Worm (Caenorhabditis elegans) whole organism, late embryonic: ENCODE data around the gene F11F1.1.
A peak's percentile ranks its signal among the peaks of the same experiment; 100 is the strongest.

Experiments
- ceh-30 ChIP-seq: fragments of 150-350 bp; optimal IDR thresholded peaks from 2 replicates; lab custom pipeline; 2014; ENCODE audit warnings: missing biosample characterization, missing genetic modification characterization
- ceh-9 ChIP-seq: sonication (generic microtip); optimal IDR thresholded peaks from 2 replicates; lab custom pipeline; 2016; ENCODE audit warnings: mild to moderate bottlenecking, missing genetic modification characterization, inconsistent platforms, missing compliant biosample characterization
- elt-2 ChIP-seq: sonication (generic microtip); optimal IDR thresholded peaks from 2 replicates; lab custom pipeline; 2016; ENCODE audit warnings: missing genetic modification reagents, missing genetic modification characterization, missing compliant biosample characterization
- fkh-10 ChIP-seq: fragments of 150-350 bp; optimal IDR thresholded peaks from 2 replicates; lab custom pipeline; 2014; ENCODE audit warnings: missing biosample characterization, missing genetic modification reagents, missing genetic modification characterization
- nfya-1 ChIP-seq: sonication (generic microtip); optimal IDR thresholded peaks from 2 replicates; lab custom pipeline; 2017; ENCODE audit warnings: missing genetic modification characterization, mild to moderate bottlenecking, missing compliant biosample characterization, antibody characterized with exemption, moderate library complexity
- npax-4 ChIP-seq: sonication (generic microtip); optimal IDR thresholded peaks from 2 replicates; lab custom pipeline; 2016; ENCODE audit warnings: missing genetic modification characterization, missing compliant biosample characterization
- pqm-1 ChIP-seq: sonication (generic microtip); optimal IDR thresholded peaks from 2 replicates; lab custom pipeline; 2016; ENCODE audit warnings: missing genetic modification characterization, missing compliant biosample characterization
- sdc-2 ChIP-seq: sonication (generic microtip); optimal IDR thresholded peaks from 2 replicates; lab custom pipeline; 2016; ENCODE audit warnings: missing genotype, missing genetic modification characterization, missing compliant biosample characterization
- sox-4 ChIP-seq: sonication (generic microtip); optimal IDR thresholded peaks from 2 replicates; lab custom pipeline; 2017; ENCODE audit warnings: mild to moderate bottlenecking, missing genetic modification characterization, inconsistent platforms, missing compliant biosample characterization

DNA sequence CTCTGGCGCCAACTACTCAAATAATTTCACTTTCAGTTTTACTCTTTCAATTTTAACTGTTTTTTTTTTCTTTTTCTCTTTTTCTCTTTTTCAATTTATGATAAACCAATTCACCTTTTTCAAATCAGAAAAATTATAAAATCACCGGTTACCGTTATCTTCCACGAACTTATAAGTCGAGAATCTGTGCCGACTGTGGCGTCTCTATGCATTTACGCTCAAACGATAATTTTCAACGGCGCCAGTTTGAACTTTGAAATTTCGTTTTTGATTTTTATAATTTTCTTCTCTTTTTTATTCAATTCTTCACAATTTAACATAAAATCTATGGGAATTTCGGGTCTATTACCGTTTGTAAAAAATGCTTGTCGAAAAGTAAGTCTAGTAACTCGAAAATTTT is 28.1 kb downstream of the F11F1.1 start, which contains the start of gene exo-1:
- TF ChIP-seq sox-4 = no peak
- no peak for TF ChIP-seq sdc-2 (tag; lab: Kevin White, UChicago)
- no peak for TF ChIP-seq ceh-9 (tag; lab: Kevin White, UChicago)
- no peak for TF ChIP-seq fkh-10 (GFP tag; lab: Kevin White, UChicago)
- TF ChIP-seq nfya-1 (tag; lab: Kevin White, UChicago) = no peak
- TF ChIP-seq elt-2 (tag; lab: Kevin White, UChicago) = peak; percentile 17
- TF ChIP-seq pqm-1 (tag; lab: Kevin White, UChicago) = no peak
- TF ChIP-seq ceh-30 (tag; lab: Kevin White, UChicago) = no peak
- TF ChIP-seq npax-4 (tag; lab: Kevin White, UChicago) = no peak
